Worm (Caenorhabditis elegans): ENCODE results near the gene vps-35.

- TF ChIP-seq snpc-4 (GFP tag; optimal IDR thresholded peaks at IDR 0.05): no peak
- TF ChIP-seq snpc-4 (tag; optimal IDR thresholded peaks at IDR 0.05): no peak
- TF ChIP-seq ceh-58 (GFP tag; IDR thresholded peaks at IDR 0.05): no peak
- TF ChIP-seq ets-4 (GFP tag; optimal IDR thresholded peaks at IDR 0.05): no peak
- TF ChIP-seq ceh-79 (tag; optimal IDR thresholded peaks at IDR 0.05): no peak
- TF ChIP-seq chd-7 (tag; optimal IDR thresholded peaks at IDR 0.05): no peak
- no peak for TF ChIP-seq madf-3 (GFP tag; IDR thresholded peaks at IDR 0.05)
- no peak for TF ChIP-seq hlh-12 (tag; optimal IDR thresholded peaks at IDR 0.05)
- no peak for TF ChIP-seq F57C9.4 (tag; optimal IDR thresholded peaks at IDR 0.05)
- TF ChIP-seq tbx-9 (tag; optimal IDR thresholded peaks at IDR 0.05; ENCODE audit: borderline replicate concordance): no peak
- no peak for TF ChIP-seq ama-1 (optimal IDR thresholded peaks at IDR 0.05)
- no peak for TF ChIP-seq ama-1 (GFP tag; optimal IDR thresholded peaks at IDR 0.05)
Measured at ce11 chrII:5884252-5884651, 23.4 kb upstream of the vps-35 start, which contains the start of gene rfip-1.

All from whole organism, young adult.